Worm (Caenorhabditis elegans) whole organism, early embryonic: ENCODE data around the gene sulp-8.

Experiments
- flt-1 ChIP-seq: fragments of 200-800 bp; sonication (Bioruptor generic); IDR thresholded peaks from 2 replicates; pipeline ENCODE4 v1.3.6; 2022; ENCODE audit warnings: missing genetic modification characterization, missing compliant biosample characterization
- pes-1 ChIP-seq: fragments of 200-800 bp; sonication (Bioruptor generic); IDR thresholded peaks from 2 replicates; pipeline ENCODE4 v1.3.6; 2022; ENCODE audit warnings: missing genetic modification reagents, missing genetic modification characterization, missing compliant biosample characterization
- sea-1 ChIP-seq: fragments of 200-800 bp; sonication (Bioruptor generic); conservative IDR thresholded peaks from 2 replicates; pipeline ENCODE4 v1.3.6; 2022; ENCODE audit warnings: missing genetic modification characterization, missing compliant biosample characterization

ce11 chrV:9664620-9665019 lies 8.8 kb downstream of the sulp-8 start:
- TF ChIP-seq sea-1 (GFP tag; lab: Robert Waterston, UW) (no peak), pes-1 (GFP tag; lab: Robert Waterston, UW) (no peak), flt-1 (GFP tag; lab: Robert Waterston, UW) (no peak)
